Fruit fly (Drosophila melanogaster) whole organism, embryonic: Measurements from ENCODE around the gene CG12477.

ENCODE experiments used
- B-H2 ChIP-seq: fragments of 200-800 bp; sonication (Bioruptor generic); optimal IDR thresholded peaks from 2 replicates; lab custom pipeline; 2018; ENCODE audit warnings: missing biosample characterization, mild to moderate bottlenecking, missing genetic modification characterization
- BEAF-32 ChIP-seq: fragments of 200-800 bp; sonication (Bioruptor generic); optimal IDR thresholded peaks from 3 replicates; lab custom pipeline; 2017; ENCODE audit warnings: missing biosample characterization, missing genetic modification characterization, mild to moderate bottlenecking, moderate library complexity, missing genetic modification reagents
- CG10462 ChIP-seq: fragments of 200-800 bp; sonication (Bioruptor generic); optimal IDR thresholded peaks from 2 replicates; lab custom pipeline; 2016; ENCODE audit warnings: missing biosample characterization, missing genetic modification characterization
- CG10654 ChIP-seq: fragments of 200-800 bp; sonication (Bioruptor generic); optimal IDR thresholded peaks from 2 replicates; lab custom pipeline; 2016; ENCODE audit warnings: missing biosample characterization, missing genetic modification characterization
- CG10979 ChIP-seq: fragments of 200-800 bp; sonication (Bioruptor generic); optimal IDR thresholded peaks from 2 replicates; lab custom pipeline; 2018; ENCODE audit warnings: missing biosample characterization, mild to moderate bottlenecking, missing genetic modification characterization, moderate library complexity
- CG11398 ChIP-seq: fragments of 200-800 bp; sonication (Bioruptor generic); optimal IDR thresholded peaks from 2 replicates; lab custom pipeline; 2016; ENCODE audit warnings: missing biosample characterization, missing genetic modification characterization
- CG11696 ChIP-seq: fragments of 200-800 bp; sonication (Bioruptor generic); IDR thresholded peaks from 2 replicates; pipeline ENCODE4 v1.3.6; 2022; ENCODE audit warnings: missing biosample characterization, missing genetic modification characterization
- CG1233 ChIP-seq: fragments of 200-800 bp; sonication (Bioruptor generic); optimal IDR thresholded peaks from 4 replicates; lab custom pipeline; 2018; ENCODE audit warnings: missing biosample characterization, mild to moderate bottlenecking, missing genetic modification characterization
- CG13123 ChIP-seq: fragments of 200-800 bp; sonication (Bioruptor generic); optimal IDR thresholded peaks from 2 replicates; lab custom pipeline; 2016; ENCODE audit warnings: missing biosample characterization, missing genetic modification characterization
- CG13296 ChIP-seq: fragments of 200-800 bp; sonication (Bioruptor generic); optimal IDR thresholded peaks from 3 replicates; lab custom pipeline; 2018; ENCODE audit warnings: missing biosample characterization, mild to moderate bottlenecking, missing genetic modification characterization
- CG13424 ChIP-seq: fragments of 200-800 bp; sonication (Bioruptor generic); optimal IDR thresholded peaks from 2 replicates; lab custom pipeline; 2019; ENCODE audit warnings: missing biosample characterization, mild to moderate bottlenecking, missing genetic modification characterization, moderate library complexity
- CG14667 ChIP-seq: fragments of 200-800 bp; sonication (Bioruptor generic); IDR thresholded peaks from 2 replicates; pipeline ENCODE4 v1.3.6; 2022; ENCODE audit warnings: missing biosample characterization, missing genetic modification characterization
- CG1529 ChIP-seq: fragments of 200-800 bp; sonication (Bioruptor generic); optimal IDR thresholded peaks from 3 replicates; lab custom pipeline; 2018; ENCODE audit warnings: missing biosample characterization, missing genetic modification characterization
- CG15479 ChIP-seq: fragments of 200-800 bp; sonication (Bioruptor generic); optimal IDR thresholded peaks from 3 replicates; lab custom pipeline; 2019; ENCODE audit warnings: missing biosample characterization, mild to moderate bottlenecking, missing genetic modification characterization, moderate library complexity
- CG1602 ChIP-seq: fragments of 200-800 bp; sonication (Bioruptor generic); optimal IDR thresholded peaks from 3 replicates; lab custom pipeline; 2016; ENCODE audit warnings: missing biosample characterization, missing genetic modification characterization
- CG17802 ChIP-seq: fragments of 200-800 bp; sonication (Bioruptor generic); optimal IDR thresholded peaks from 2 replicates; lab custom pipeline; 2018; ENCODE audit warnings: missing biosample characterization, mild to moderate bottlenecking, missing genetic modification characterization, moderate library complexity
- CG3995 ChIP-seq: fragments of 200-800 bp; sonication (Bioruptor generic); optimal IDR thresholded peaks from 3 replicates; lab custom pipeline; 2016; ENCODE audit warnings: missing biosample characterization, missing genetic modification characterization
- CG4360 ChIP-seq: fragments of 200-800 bp; sonication (Bioruptor generic); IDR thresholded peaks from 2 replicates; pipeline ENCODE4 v1.3.6; 2022; ENCODE audit warnings: missing biosample characterization, missing genetic modification characterization
- CG5180 ChIP-seq: fragments of 200-800 bp; sonication (Bioruptor generic); optimal IDR thresholded peaks from 3 replicates; lab custom pipeline; 2017; ENCODE audit warnings: missing biosample characterization, missing genetic modification characterization, mild to moderate bottlenecking, moderate library complexity, missing genetic modification reagents
- CG6272 ChIP-seq: fragments of 200-800 bp; sonication (Bioruptor generic); IDR thresholded peaks from 2 replicates; pipeline ENCODE4 v1.3.6; 2022; ENCODE audit warnings: missing biosample characterization, missing genetic modification characterization
- CG6813 ChIP-seq: fragments of 200-800 bp; sonication (Bioruptor generic); optimal IDR thresholded peaks from 2 replicates; lab custom pipeline; 2017; ENCODE audit warnings: missing biosample characterization, missing genetic modification characterization, mild to moderate bottlenecking, moderate library complexity, missing genetic modification reagents
- CG7372 ChIP-seq: fragments of 200-800 bp; sonication (Bioruptor generic); IDR thresholded peaks from 2 replicates; pipeline ENCODE4 v1.3.6; 2022; ENCODE audit warnings: missing biosample characterization, missing genetic modification characterization
- CG9437 ChIP-seq: fragments of 200-800 bp; sonication (Bioruptor generic); optimal IDR thresholded peaks from 2 replicates; lab custom pipeline; 2018; ENCODE audit warnings: missing biosample characterization, mild to moderate bottlenecking, missing genetic modification characterization
- CoRest ChIP-seq: fragments of 200-800 bp; sonication (Bioruptor generic); optimal IDR thresholded peaks from 3 replicates; lab custom pipeline; 2018; ENCODE audit warnings: missing biosample characterization, mild to moderate bottlenecking, missing genetic modification characterization, moderate library complexity
- Dref ChIP-seq: fragments of 200-800 bp; sonication (Bioruptor generic); IDR thresholded peaks from 2 replicates; pipeline ENCODE4 v1.3.6; 2022; ENCODE audit warnings: missing biosample characterization, missing genetic modification characterization
- E2f1 ChIP-seq: fragments of 200-800 bp; sonication (Bioruptor generic); IDR thresholded peaks from 2 replicates; pipeline ENCODE4 v1.3.6; 2022; ENCODE audit warnings: missing biosample characterization, missing genetic modification characterization
- Jarid2 ChIP-seq: fragments of 200-800 bp; sonication (Bioruptor generic); optimal IDR thresholded peaks from 3 replicates; lab custom pipeline; 2017; ENCODE audit warnings: mild to moderate bottlenecking, missing biosample characterization, missing genetic modification reagents, missing genetic modification characterization
- MBD-R2 ChIP-seq: fragments of 200-800 bp; sonication (Bioruptor generic); IDR thresholded peaks from 2 replicates; pipeline ENCODE4 v1.3.6; 2022; ENCODE audit warnings: missing biosample characterization, missing genetic modification characterization
- MESR4 ChIP-seq: fragments of 200-800 bp; sonication (Bioruptor generic); optimal IDR thresholded peaks from 2 replicates; lab custom pipeline; 2018; ENCODE audit warnings: missing biosample characterization, mild to moderate bottlenecking, missing genetic modification characterization, moderate library complexity
- NFAT ChIP-seq: fragments of 200-800 bp; sonication (Bioruptor generic); IDR thresholded peaks from 2 replicates; pipeline ENCODE4 v1.3.6; 2022; ENCODE audit warnings: missing biosample characterization, missing genetic modification characterization
- NfI ChIP-seq: fragments of 200-800 bp; sonication (Bioruptor generic); optimal IDR thresholded peaks from 3 replicates; lab custom pipeline; 2018; ENCODE audit warnings: missing biosample characterization, mild to moderate bottlenecking, missing genetic modification characterization, moderate library complexity
- Pdp1 ChIP-seq, 2 experiments: fragments of 200-800 bp; sonication (Bioruptor generic); optimal IDR thresholded peaks; 3 replicates each; lab custom pipeline; 2016; ENCODE audit warnings: missing biosample characterization in 2 of 2, missing genetic modification characterization in 2 of 2, mild to moderate bottlenecking in 1 of 2, moderate library complexity in 1 of 2
- Stat92E ChIP-seq, 3 experiments: fragments of >200 bp in 2 of 3; fragments of 200-800 bp in 1 of 3; sonication (Bioruptor generic) in 1 of 3; optimal IDR thresholded peaks; 2 replicates each; lab custom pipeline; 2017 to 2019; ENCODE audit warnings: missing biosample characterization in 3 of 3, missing genetic modification characterization in 3 of 3, mild to moderate bottlenecking in 1 of 3, moderate library complexity in 1 of 3
- ara ChIP-seq: fragments of 200-800 bp; sonication (Bioruptor generic); IDR thresholded peaks from 2 replicates; pipeline ENCODE4 v1.3.6; 2022; ENCODE audit warnings: missing biosample characterization, missing genetic modification characterization
- bcd ChIP-seq: fragments of 200-800 bp; sonication (Bioruptor generic); optimal IDR thresholded peaks from 2 replicates; lab custom pipeline; 2017; ENCODE audit warnings: missing biosample characterization, mild to moderate bottlenecking, missing genetic modification characterization
- bigmax ChIP-seq: fragments of 200-800 bp; sonication (Bioruptor generic); optimal IDR thresholded peaks from 2 replicates; lab custom pipeline; 2018; ENCODE audit warnings: missing biosample characterization, mild to moderate bottlenecking, missing genetic modification characterization
- btn ChIP-seq: fragments of 200-800 bp; sonication (Bioruptor generic); optimal IDR thresholded peaks from 2 replicates; lab custom pipeline; 2016; ENCODE audit warnings: missing biosample characterization, missing genetic modification characterization
- chinmo ChIP-seq: fragments of 200-800 bp; sonication (Bioruptor generic); IDR thresholded peaks from 4 replicates; pipeline ENCODE4 v1.3.6; 2022; ENCODE audit warnings: missing biosample characterization, missing genetic modification characterization; ENCODE audit not compliant: partially characterized antibody
- crol ChIP-seq: fragments of 200-800 bp; sonication (Bioruptor generic); IDR thresholded peaks from 2 replicates; pipeline ENCODE4 v1.3.6; 2022; ENCODE audit warnings: missing biosample characterization, missing genetic modification characterization
- dan ChIP-seq: fragments of 200-800 bp; sonication (Bioruptor generic); IDR thresholded peaks from 2 replicates; pipeline ENCODE4 v1.3.6; 2022; ENCODE audit warnings: missing biosample characterization, missing genetic modification characterization
- emc ChIP-seq: fragments of 200-800 bp; sonication (Bioruptor generic); optimal IDR thresholded peaks from 2 replicates; lab custom pipeline; 2016; ENCODE audit warnings: missing biosample characterization, missing genetic modification characterization
- eve ChIP-seq, 2 experiments: fragments of >200 bp; optimal IDR thresholded peaks; 2 replicates each; lab custom pipeline; 2017; ENCODE audit warnings: missing biosample characterization in 2 of 2, missing genetic modification characterization in 2 of 2
- fd64A ChIP-seq: fragments of 200-800 bp; sonication (Bioruptor generic); optimal IDR thresholded peaks from 3 replicates; lab custom pipeline; 2018; ENCODE audit warnings: missing biosample characterization, mild to moderate bottlenecking, missing genetic modification characterization
- gsb ChIP-seq: fragments of 200-800 bp; sonication (Bioruptor generic); IDR thresholded peaks from 2 replicates; pipeline ENCODE4 v1.3.6; 2022; ENCODE audit warnings: missing biosample characterization, missing genetic modification characterization
- sima ChIP-seq: fragments of 200-800 bp; sonication (Bioruptor generic); optimal IDR thresholded peaks from 2 replicates; lab custom pipeline; 2016; ENCODE audit warnings: missing biosample characterization, missing genetic modification characterization
- slou ChIP-seq: fragments of 200-800 bp; sonication (Bioruptor generic); optimal IDR thresholded peaks from 3 replicates; lab custom pipeline; 2016; ENCODE audit warnings: missing biosample characterization, missing genetic modification characterization
- stc ChIP-seq: fragments of 200-800 bp; sonication (Bioruptor generic); IDR thresholded peaks from 2 replicates; pipeline ENCODE4 v1.3.6; 2022; ENCODE audit warnings: missing biosample characterization, missing genetic modification characterization
- usp ChIP-seq: fragments of >200 bp; optimal IDR thresholded peaks from 2 replicates; lab custom pipeline; 2017; ENCODE audit warnings: missing biosample characterization, missing genetic modification characterization
- z ChIP-seq: fragments of 200-800 bp; sonication (Bioruptor generic); IDR thresholded peaks from 3 replicates; pipeline ENCODE4 v1.3.6; 2022; ENCODE audit warnings: missing biosample characterization, missing genetic modification characterization
- zf30C ChIP-seq: fragments of 200-800 bp; sonication (Bioruptor generic); optimal IDR thresholded peaks from 3 replicates; lab custom pipeline; 2018; ENCODE audit warnings: missing biosample characterization, mild to moderate bottlenecking, missing genetic modification characterization

Gene CG12477

DNA sequence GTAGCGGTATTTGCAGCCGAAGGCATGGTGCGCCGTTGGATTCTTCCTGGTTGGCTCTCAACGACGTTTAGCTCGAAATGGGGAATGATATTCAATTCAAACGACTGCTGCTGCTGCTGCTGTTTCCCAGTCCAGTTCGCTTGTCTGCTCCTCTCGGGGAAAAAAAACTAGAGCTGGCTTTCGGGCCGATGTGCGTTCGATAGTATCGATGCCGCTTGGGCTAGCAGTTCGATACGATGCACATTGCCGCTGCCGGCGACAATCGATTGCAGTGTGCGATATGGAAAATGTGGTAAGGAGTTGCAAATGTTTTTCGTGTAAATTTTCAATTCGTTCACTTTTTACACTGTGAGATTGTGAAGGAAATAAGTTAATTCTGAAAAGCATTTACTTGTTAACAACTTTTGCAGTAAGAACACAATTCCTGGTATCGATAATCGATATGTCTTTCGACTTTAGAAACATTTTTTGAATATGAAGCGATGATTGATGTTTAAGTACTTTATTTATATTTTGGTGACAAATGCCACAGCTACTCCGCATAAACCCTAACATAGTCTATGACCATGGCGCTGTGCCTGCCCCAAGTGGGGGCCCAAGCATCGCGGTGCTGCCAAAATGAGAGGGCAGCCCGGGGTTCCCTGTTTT lies 50.0 kb downstream of the CG12477 start, which contains the start of gene Capr (continued):
- TF ChIP-seq CG5180, result no peak
- TF ChIP-seq NFAT (GFP tag; lab: Robert Waterston, UW), result peak; percentile 68; the same call in 1 of the 2 replicates
- peak; percentile 11 for TF ChIP-seq bcd (GFP tag; lab: Kevin White, UChicago)
- TF ChIP-seq CG3995 (GFP tag; lab: Kevin White, UChicago), result peak; percentile 8
- TF ChIP-seq Dref (GFP tag; lab: Robert Waterston, UW), result peak; percentile 99
- no peak for TF ChIP-seq eve (GFP tag; optimal IDR thresholded peaks at IDR 0.05; lab: Kevin White, UChicago)
- no peak for TF ChIP-seq z (GFP tag; lab: Robert Waterston, UW)
- TF ChIP-seq CG15479, result no peak
- no peak for TF ChIP-seq emc (GFP tag; lab: Kevin White, UChicago)
- TF ChIP-seq CG7372 (GFP tag; lab: Robert Waterston, UW), result no peak
- peak; percentile 14 for TF ChIP-seq NfI (GFP tag; lab: Kevin White, UChicago)
- no peak for TF ChIP-seq CG10462
- peak; percentile 100 for TF ChIP-seq chinmo (GFP tag; lab: Robert Waterston, UW)
- peak; percentile 15 for TF ChIP-seq zf30C (GFP tag; lab: Kevin White, UChicago)
- TF ChIP-seq CG10979 (tag; lab: Kevin White, UChicago), result no peak
- TF ChIP-seq CG11696, result no peak
- TF ChIP-seq ara (GFP tag; lab: Robert Waterston, UW), result no peak
- no peak for TF ChIP-seq CG1233
- TF ChIP-seq bigmax, result peak; percentile 6
- TF ChIP-seq CG13123 (GFP tag; lab: Kevin White, UChicago), result no peak
- peak; percentile 14 for TF ChIP-seq CG17802 (tag; lab: Kevin White, UChicago)
- no peak for TF ChIP-seq E2f1 (GFP tag; lab: Robert Waterston, UW)
- TF ChIP-seq dan (GFP tag; lab: Robert Waterston, UW), result no peak
- TF ChIP-seq B-H2 (GFP tag; lab: Kevin White, UChicago), result no peak
- peak; percentile 12 for TF ChIP-seq CG1602 (GFP tag; lab: Kevin White, UChicago)
- TF ChIP-seq fd64A, result no peak
- TF ChIP-seq CG9437 (GFP tag; lab: Kevin White, UChicago), result no peak
- peak; percentile 6 for TF ChIP-seq CG11398
- peak; percentile 82 for TF ChIP-seq MESR4
- no peak for TF ChIP-seq gsb
- TF ChIP-seq CG10654, result no peak
- TF ChIP-seq Jarid2 (GFP tag; lab: Kevin White, UChicago), result peak; percentile 33
- TF ChIP-seq sima (GFP tag; lab: Kevin White, UChicago), result no peak
- no peak for TF ChIP-seq CG1529 (GFP tag; lab: Kevin White, UChicago)
- TF ChIP-seq btn (GFP tag; lab: Kevin White, UChicago), result no peak
- TF ChIP-seq slou, result no peak
- TF ChIP-seq CG13424 (tag; lab: Kevin White, UChicago), result peak; percentile 2
- TF ChIP-seq Stat92E (GFP tag; optimal IDR thresholded peaks at IDR 0.05; lab: Kevin White, UChicago), result peak in 1 of 3 experiments; percentile 61
- TF ChIP-seq stc (GFP tag; lab: Robert Waterston, UW), result no peak
- TF ChIP-seq CG13296, result no peak
- TF ChIP-seq BEAF-32 (GFP tag; lab: Kevin White, UChicago), result peak; percentile 99
- TF ChIP-seq Pdp1 (GFP tag; optimal IDR thresholded peaks at IDR 0.05; lab: Kevin White, UChicago), result peak; percentile 27 to 42
- no peak for TF ChIP-seq CG14667 (GFP tag; lab: Robert Waterston, UW)
- TF ChIP-seq usp, result no peak
- TF ChIP-seq MBD-R2 (GFP tag; lab: Robert Waterston, UW), result peak; percentile 83
- TF ChIP-seq CG6813 (GFP tag; lab: Kevin White, UChicago), result no peak
- TF ChIP-seq CG6272 (GFP tag; lab: Robert Waterston, UW), result peak; percentile 83
- no peak for TF ChIP-seq CG4360
- TF ChIP-seq crol, result no peak
- TF ChIP-seq CoRest, result peak; percentile 34
